Worm (Caenorhabditis elegans) whole organism, L2 larva: ENCODE data around the gene gcc-2.
A peak's percentile ranks its signal among the peaks of the same experiment; 100 is the strongest.

ENCODE experiments used
- F13H6.1 ChIP-seq: sonication (generic microtip); optimal IDR thresholded peaks from 2 replicates; lab custom pipeline; 2016; ENCODE audit warnings: missing genetic modification characterization, missing compliant biosample characterization
- R02D3.7 ChIP-seq: fragments of 150-350 bp; optimal IDR thresholded peaks from 2 replicates; lab custom pipeline; 2014; ENCODE audit warnings: missing biosample characterization, missing genetic modification characterization
- Y55F3AM.14 ChIP-seq: fragments of 200-800 bp; sonication (Bioruptor generic); optimal IDR thresholded peaks from 2 replicates; lab custom pipeline; 2018; ENCODE audit warnings: mild to moderate bottlenecking, missing genetic modification characterization, missing compliant biosample characterization
- ZK546.5 ChIP-seq: sonication (generic microtip); optimal IDR thresholded peaks from 2 replicates; lab custom pipeline; 2017; ENCODE audit warnings: missing biosample characterization, missing genetic modification characterization
- aly-2 ChIP-seq: fragments of 150-350 bp; optimal IDR thresholded peaks from 2 replicates; lab custom pipeline; 2014; ENCODE audit warnings: missing biosample characterization, missing genetic modification characterization
- ama-1 ChIP-seq: fragments of 150-350 bp; optimal IDR thresholded peaks from 2 replicates; lab custom pipeline; 2018; ENCODE audit warnings: inconsistent platforms
- blmp-1 ChIP-seq: sonication (generic microtip); optimal IDR thresholded peaks from 2 replicates; lab custom pipeline; 2017; ENCODE audit warnings: missing genetic modification characterization, mild to moderate bottlenecking, missing compliant biosample characterization, antibody characterized with exemption, moderate library complexity; ENCODE audit not compliant: insufficient read depth
- ceh-16 ChIP-seq: fragments of 150-350 bp; optimal IDR thresholded peaks from 2 replicates; lab custom pipeline; 2014; ENCODE audit warnings: missing biosample characterization, missing genetic modification characterization
- ceh-82 ChIP-seq: fragments of 150-350 bp; optimal IDR thresholded peaks from 2 replicates; lab custom pipeline; 2014; ENCODE audit warnings: missing biosample characterization, missing genetic modification characterization
- crh-2 ChIP-seq: sonication (generic microtip); optimal IDR thresholded peaks from 2 replicates; lab custom pipeline; 2017; ENCODE audit warnings: missing biosample characterization, missing genetic modification characterization
- dmd-4 ChIP-seq: sonication (generic microtip); optimal IDR thresholded peaks from 2 replicates; lab custom pipeline; 2017; ENCODE audit warnings: missing biosample characterization, missing genetic modification characterization
- egl-27 ChIP-seq: sonication (generic microtip); optimal IDR thresholded peaks from 3 replicates; lab custom pipeline; 2017; ENCODE audit warnings: missing biosample characterization, missing genetic modification reagents, missing genetic modification characterization
- elt-3 ChIP-seq: sonication (generic microtip); optimal IDR thresholded peaks from 2 replicates; lab custom pipeline; 2017; ENCODE audit warnings: missing biosample characterization, missing genetic modification characterization
- fos-1 ChIP-seq: fragments of 150-350 bp; optimal IDR thresholded peaks from 2 replicates; lab custom pipeline; 2014; ENCODE audit warnings: missing biosample characterization, missing genetic modification characterization
- gmeb-1 ChIP-seq: fragments of 150-350 bp; optimal IDR thresholded peaks from 2 replicates; lab custom pipeline; 2014; ENCODE audit warnings: missing biosample characterization, missing genetic modification characterization
- lin-11 ChIP-seq: fragments of 150-350 bp; sonication (generic microtip); optimal IDR thresholded peaks from 2 replicates; lab custom pipeline; 2014; ENCODE audit warnings: missing biosample characterization, missing genetic modification characterization, inconsistent platforms, mixed read lengths
- lin-13 ChIP-seq: fragments of 150-350 bp; optimal IDR thresholded peaks from 2 replicates; lab custom pipeline; 2014; ENCODE audit warnings: missing biosample characterization, missing genetic modification reagents, missing genetic modification characterization
- lin-39 ChIP-seq: fragments of 150-350 bp; optimal IDR thresholded peaks from 2 replicates; lab custom pipeline; 2014; ENCODE audit warnings: missing biosample characterization, missing genetic modification reagents, missing genetic modification characterization
- lsy-2 ChIP-seq, 2 experiments: fragments of 150-350 bp in 1 of 2; sonication (generic microtip) in 1 of 2; optimal IDR thresholded peaks; 2 replicates each; lab custom pipeline; 2014 to 2017; ENCODE audit warnings: missing biosample characterization in 2 of 2, missing genetic modification characterization in 2 of 2
- mab-5 ChIP-seq: fragments of 150-350 bp; optimal IDR thresholded peaks from 2 replicates; lab custom pipeline; 2014; ENCODE audit warnings: missing biosample characterization, missing genetic modification characterization
- mbf-1 ChIP-seq: sonication (generic microtip); optimal IDR thresholded peaks from 2 replicates; lab custom pipeline; 2017; ENCODE audit warnings: missing biosample characterization, missing genetic modification characterization
- mdl-1 ChIP-seq, 2 experiments: fragments of 150-350 bp in 1 of 2; sonication (generic microtip) in 1 of 2; optimal IDR thresholded peaks; 2 replicates each; lab custom pipeline; 2017; ENCODE audit warnings: missing biosample characterization in 2 of 2, missing genetic modification characterization in 2 of 2
- nhr-12 ChIP-seq: fragments of 150-350 bp; optimal IDR thresholded peaks from 2 replicates; lab custom pipeline; 2014; ENCODE audit warnings: missing biosample characterization, missing genetic modification characterization
- nhr-129 ChIP-seq: fragments of 150-350 bp; optimal IDR thresholded peaks from 2 replicates; lab custom pipeline; 2014; ENCODE audit warnings: missing biosample characterization, missing genetic modification characterization
- nhr-21 ChIP-seq: fragments of 150-350 bp; optimal IDR thresholded peaks from 2 replicates; lab custom pipeline; 2014; ENCODE audit warnings: missing biosample characterization, missing genetic modification characterization
- nhr-23 ChIP-seq: fragments of 150-350 bp; optimal IDR thresholded peaks from 2 replicates; lab custom pipeline; 2014; ENCODE audit warnings: missing biosample characterization, missing genetic modification reagents, missing genetic modification characterization
- nhr-237 ChIP-seq: fragments of 150-350 bp; optimal IDR thresholded peaks from 2 replicates; lab custom pipeline; 2014; ENCODE audit warnings: missing biosample characterization, missing genetic modification characterization
- nhr-25 ChIP-seq: fragments of 150-350 bp; sonication (generic microtip); optimal IDR thresholded peaks from 3 replicates; lab custom pipeline; 2014; ENCODE audit warnings: missing biosample characterization, missing genetic modification characterization
- nhr-6 ChIP-seq: fragments of 150-350 bp; optimal IDR thresholded peaks from 2 replicates; lab custom pipeline; 2014; ENCODE audit warnings: missing biosample characterization, missing genetic modification characterization
- nhr-77 ChIP-seq: fragments of 150-350 bp; optimal IDR thresholded peaks from 2 replicates; lab custom pipeline; 2014; ENCODE audit warnings: missing biosample characterization, missing genetic modification characterization
- sem-4 ChIP-seq: fragments of 150-350 bp; optimal IDR thresholded peaks from 2 replicates; lab custom pipeline; 2014; ENCODE audit warnings: missing biosample characterization, missing genetic modification reagents, missing genetic modification characterization
- sma-3 ChIP-seq: sonication (generic microtip); optimal IDR thresholded peaks from 2 replicates; lab custom pipeline; 2016; ENCODE audit warnings: missing genetic modification reagents, missing genetic modification characterization, missing compliant biosample characterization
- sma-9 ChIP-seq, 2 experiments: fragments of 150-350 bp in 1 of 2; sonication (generic microtip) in 1 of 2; optimal IDR thresholded peaks; 2 replicates each; lab custom pipeline; 2014 to 2016; ENCODE audit warnings: missing genetic modification characterization in 2 of 2, mild to moderate bottlenecking in 1 of 2, missing biosample characterization in 1 of 2, missing compliant biosample characterization in 1 of 2, missing genetic modification reagents in 1 of 2, moderate library complexity in 1 of 2
- snpc-4 ChIP-seq: fragments of 150-350 bp; optimal IDR thresholded peaks from 2 replicates; lab custom pipeline; 2014; ENCODE audit warnings: missing biosample characterization, missing genetic modification characterization
- unc-39 ChIP-seq: fragments of 150-350 bp; optimal IDR thresholded peaks from 2 replicates; lab custom pipeline; 2014; ENCODE audit warnings: missing biosample characterization, missing genetic modification characterization
- unc-55 ChIP-seq: fragments of 150-350 bp; sonication (generic microtip); optimal IDR thresholded peaks from 3 replicates; lab custom pipeline; 2014; ENCODE audit warnings: missing biosample characterization, missing genetic modification reagents, missing genetic modification characterization
- unc-62 ChIP-seq: fragments of 150-350 bp; optimal IDR thresholded peaks from 2 replicates; lab custom pipeline; 2014; ENCODE audit warnings: missing biosample characterization, missing genetic modification reagents, missing genetic modification characterization
- zag-1 ChIP-seq: fragments of 150-350 bp; optimal IDR thresholded peaks from 2 replicates; lab custom pipeline; 2014; ENCODE audit warnings: missing biosample characterization, missing genetic modification characterization
- ztf-1 ChIP-seq: fragments of 200-800 bp; sonication (Bioruptor generic); conservative IDR thresholded peaks from 2 replicates; pipeline ENCODE4 v1.3.6; 2022; ENCODE audit warnings: missing genetic modification characterization, missing compliant biosample characterization
- ztf-11 ChIP-seq: sonication (generic microtip); optimal IDR thresholded peaks from 2 replicates; lab custom pipeline; 2017; ENCODE audit warnings: missing biosample characterization, missing genetic modification characterization
- ztf-4 ChIP-seq: fragments of 150-350 bp; optimal IDR thresholded peaks from 2 replicates; lab custom pipeline; 2014; ENCODE audit warnings: missing biosample characterization, missing genetic modification characterization

Gene gcc-2

ce11 chrIII:9725114-9725513 lies 36.8 kb downstream of the gcc-2 start, which contains the start of gene clec-162:
clec-162 (minus strand) TSS chrIII:9725214.
- TF ChIP-seq ztf-11, result no peak
- TF ChIP-seq ztf-1, result no peak
- no peak for TF ChIP-seq nhr-237 (tag; lab: Kevin White, UChicago)
- no peak for TF ChIP-seq aly-2 (tag; lab: Kevin White, UChicago)
- TF ChIP-seq fos-1 (tag; lab: Kevin White, UChicago), result no peak
- no peak for TF ChIP-seq R02D3.7 (tag; lab: Kevin White, UChicago)
- no peak for TF ChIP-seq lin-39
- TF ChIP-seq, all 48 proteins: peak for 0

- TF ChIP-seq fos-1 (tag; lab: Kevin White, UChicago), result peak; percentile 86
- TF ChIP-seq dmd-4 (tag; lab: Kevin White, UChicago), result no peak
- peak; percentile 71 for TF ChIP-seq sma-9 (GFP tag; optimal IDR thresholded peaks at IDR 0.05; lab: Kevin White, UChicago)
- TF ChIP-seq sma-9 (tag; optimal IDR thresholded peaks at IDR 0.05; lab: Kevin White, UChicago), result no peak
- peak; percentile 6 for TF ChIP-seq gmeb-1 (tag; lab: Kevin White, UChicago)
- peak; percentile 60 for TF ChIP-seq crh-2 (tag; lab: Kevin White, UChicago)
- peak; percentile 23 for TF ChIP-seq F13H6.1 (tag; lab: Kevin White, UChicago)
Observed at ce11 chrIII:9721991-9722390, 40.0 kb downstream of the gcc-2 start.

- TF ChIP-seq sem-4 (tag; lab: Kevin White, UChicago) (no peak), ztf-11 (no peak), mab-5 (no peak), mbf-1 (no peak), ceh-82 (tag; lab: Kevin White, UChicago) (no peak), F13H6.1 (tag; lab: Kevin White, UChicago) (no peak), nhr-129 (tag; lab: Kevin White, UChicago) (no peak), fos-1 (tag; lab: Kevin White, UChicago) (no peak), lin-13 (no peak), sma-3 (GFP tag; lab: Kevin White, UChicago) (no peak), ceh-16 (no peak), nhr-6 (tag; lab: Kevin White, UChicago) (no peak), nhr-77 (tag; lab: Kevin White, UChicago) (no peak), ztf-1 (no peak), lsy-2 (tag; optimal IDR thresholded peaks at IDR 0.05; lab: Kevin White, UChicago) (no peak), unc-62 (GFP tag; lab: Kevin White, UChicago) (no peak), nhr-25 (tag; lab: Kevin White, UChicago) (no peak), elt-3 (tag; lab: Kevin White, UChicago) (no peak)
Observed at ce11 chrIII:9720191-9720590, 41.8 kb downstream of the gcc-2 start, which contains the start of gene ncx-7. ncx-7 (minus strand) TSS chrIII:9720291.

- TF ChIP-seq ama-1 (lab: Kevin White, UChicago), result peak; percentile 98
- peak; percentile 41 for TF ChIP-seq ceh-16
- TF ChIP-seq unc-39 (tag; lab: Kevin White, UChicago), result no peak
- no peak for TF ChIP-seq zag-1 (tag; lab: Kevin White, UChicago)
- TF ChIP-seq crh-2 (tag; lab: Kevin White, UChicago), result peak; percentile 58
- peak; percentile 98 for TF ChIP-seq snpc-4 (tag; lab: Kevin White, UChicago)
- TF ChIP-seq F13H6.1 (tag; lab: Kevin White, UChicago), result peak; percentile 66
- peak; percentile 64 for TF ChIP-seq nhr-21
- TF ChIP-seq lin-39, result no peak
- no peak for TF ChIP-seq blmp-1
- no peak for TF ChIP-seq ZK546.5 (tag; lab: Kevin White, UChicago)
- peak; percentile 30 for TF ChIP-seq nhr-77 (tag; lab: Kevin White, UChicago)
- no peak for TF ChIP-seq unc-55 (GFP tag; lab: Kevin White, UChicago)
- peak in 1 of 2 experiments; percentile 42 for TF ChIP-seq mdl-1 (tag; optimal IDR thresholded peaks at IDR 0.05; lab: Kevin White, UChicago)
- no peak for TF ChIP-seq mab-5
- peak; percentile 16 to 68 for TF ChIP-seq lsy-2 (tag; optimal IDR thresholded peaks at IDR 0.05; lab: Kevin White, UChicago)
- TF ChIP-seq Y55F3AM.14 (GFP tag; lab: Kevin White, UChicago), result peak; percentile 27
- TF ChIP-seq nhr-23 (tag; lab: Kevin White, UChicago), result no peak
- TF ChIP-seq ztf-4 (tag; lab: Kevin White, UChicago), result no peak
- TF ChIP-seq sma-3 (GFP tag; lab: Kevin White, UChicago), result peak; percentile 85
- TF ChIP-seq nhr-12 (tag; lab: Kevin White, UChicago), result no peak
- no peak for TF ChIP-seq nhr-6 (tag; lab: Kevin White, UChicago)
- peak; percentile 79 for TF ChIP-seq gmeb-1 (tag; lab: Kevin White, UChicago)
- peak; percentile 90 for TF ChIP-seq sma-9 (GFP tag; optimal IDR thresholded peaks at IDR 0.05; lab: Kevin White, UChicago)
- TF ChIP-seq sma-9 (tag; optimal IDR thresholded peaks at IDR 0.05; lab: Kevin White, UChicago), result no peak
- peak; percentile 10 for TF ChIP-seq nhr-129 (tag; lab: Kevin White, UChicago)
- TF ChIP-seq lin-11 (tag; lab: Kevin White, UChicago), result peak; percentile 8
- TF ChIP-seq egl-27 (tag; lab: Kevin White, UChicago), result peak; percentile 22
- peak; percentile 53 for TF ChIP-seq nhr-25 (tag; lab: Kevin White, UChicago)
- TF ChIP-seq fos-1 (tag; lab: Kevin White, UChicago), result peak; percentile 58
Observed at ce11 chrIII:9717243-9717642, 44.7 kb downstream of the gcc-2 start.
